Fruit fly (Drosophila melanogaster) whole organism, embryonic: ENCODE results near the gene CG32388.

Experiments
- Adf1 ChIP-seq: fragments of 200-800 bp; sonication (Bioruptor generic); IDR thresholded peaks from 2 replicates; pipeline ENCODE4 v1.3.6; 2022; ENCODE audit warnings: missing biosample characterization, missing genetic modification characterization
- Antp ChIP-seq: fragments of 200-800 bp; sonication (Bioruptor generic); optimal IDR thresholded peaks from 3 replicates; lab custom pipeline; 2016; ENCODE audit warnings: missing biosample characterization, missing genetic modification characterization
- CG11456 ChIP-seq: fragments of 200-800 bp; sonication (Bioruptor generic); IDR thresholded peaks from 3 replicates; pipeline ENCODE4 v1.3.6; 2022; ENCODE audit warnings: missing biosample characterization, missing genetic modification characterization
- CG12236 ChIP-seq: fragments of 200-800 bp; sonication (Bioruptor generic); optimal IDR thresholded peaks from 2 replicates; lab custom pipeline; 2016; ENCODE audit warnings: missing biosample characterization, missing genetic modification characterization
- CG14965 ChIP-seq: fragments of 200-800 bp; sonication (Bioruptor generic); optimal IDR thresholded peaks from 2 replicates; lab custom pipeline; 2016; ENCODE audit warnings: missing biosample characterization, missing genetic modification characterization, borderline replicate concordance
- CG15011 ChIP-seq: fragments of 200-800 bp; sonication (Bioruptor generic); optimal IDR thresholded peaks from 3 replicates; lab custom pipeline; 2018; ENCODE audit warnings: missing biosample characterization, mild to moderate bottlenecking, missing genetic modification characterization
- CG15514 ChIP-seq: fragments of 200-800 bp; sonication (Bioruptor generic); optimal IDR thresholded peaks from 3 replicates; lab custom pipeline; 2017; ENCODE audit warnings: missing biosample characterization, missing genetic modification characterization, mild to moderate bottlenecking, moderate library complexity, missing genetic modification reagents
- CG1603 ChIP-seq: fragments of 200-800 bp; sonication (Bioruptor generic); optimal IDR thresholded peaks from 2 replicates; lab custom pipeline; 2019; ENCODE audit warnings: missing biosample characterization, mild to moderate bottlenecking, missing genetic modification characterization, moderate library complexity
- CG1832 ChIP-seq: fragments of 200-800 bp; sonication (Bioruptor generic); optimal IDR thresholded peaks from 2 replicates; lab custom pipeline; 2017; ENCODE audit warnings: missing biosample characterization, mild to moderate bottlenecking, missing genetic modification characterization, inconsistent platforms
- CG2116 ChIP-seq: fragments of 200-800 bp; sonication (Bioruptor generic); optimal IDR thresholded peaks from 3 replicates; lab custom pipeline; 2018; ENCODE audit warnings: missing biosample characterization, mild to moderate bottlenecking, missing genetic modification characterization
- CG31388 ChIP-seq: fragments of 200-800 bp; sonication (Bioruptor generic); optimal IDR thresholded peaks from 2 replicates; lab custom pipeline; 2016; ENCODE audit warnings: missing biosample characterization, missing genetic modification characterization
- CG3726 ChIP-seq: fragments of 200-800 bp; sonication (Bioruptor generic); IDR thresholded peaks from 3 replicates; pipeline ENCODE4, ENCODE4 v1.3.6; 2022; ENCODE audit warnings: missing biosample characterization, missing genetic modification characterization
- CG4730 ChIP-seq: fragments of 200-800 bp; sonication (Bioruptor generic); IDR thresholded peaks from 2 replicates; pipeline ENCODE4 v1.3.6; 2022; ENCODE audit warnings: missing biosample characterization, missing genetic modification characterization
- CG4854 ChIP-seq: fragments of 200-800 bp; sonication (Bioruptor generic); optimal IDR thresholded peaks from 2 replicates; lab custom pipeline; 2016; ENCODE audit warnings: missing biosample characterization, missing genetic modification characterization, inconsistent platforms
- CG7786 ChIP-seq: fragments of 200-800 bp; sonication (Bioruptor generic); optimal IDR thresholded peaks from 2 replicates; lab custom pipeline; 2016; ENCODE audit warnings: missing biosample characterization, missing genetic modification characterization
- CG8765 ChIP-seq: fragments of 200-800 bp; sonication (Bioruptor generic); IDR thresholded peaks from 2 replicates; pipeline ENCODE4 v1.3.6; 2022; ENCODE audit warnings: missing biosample characterization, missing genetic modification characterization
- D19B ChIP-seq: fragments of 200-800 bp; sonication (Bioruptor generic); optimal IDR thresholded peaks from 2 replicates; lab custom pipeline; 2017; ENCODE audit warnings: missing biosample characterization, mild to moderate bottlenecking, missing genetic modification characterization
- HmgD ChIP-seq: fragments of 200-800 bp; sonication (Bioruptor generic); optimal IDR thresholded peaks from 3 replicates; lab custom pipeline; 2016; ENCODE audit warnings: missing biosample characterization, missing genetic modification characterization
- Hr3 ChIP-seq: fragments of 200-800 bp; sonication (Bioruptor generic); optimal IDR thresholded peaks from 3 replicates; lab custom pipeline; 2016; ENCODE audit warnings: missing biosample characterization, missing genetic modification characterization
- Lhr ChIP-seq: fragments of 200-800 bp; sonication (Bioruptor generic); optimal IDR thresholded peaks from 3 replicates; lab custom pipeline; 2017; ENCODE audit warnings: mild to moderate bottlenecking, missing biosample characterization, missing genetic modification reagents, missing genetic modification characterization
- Side ChIP-seq: fragments of 200-800 bp; sonication (Bioruptor generic); optimal IDR thresholded peaks from 2 replicates; lab custom pipeline; 2016; ENCODE audit warnings: missing biosample characterization, missing genetic modification characterization
- Sry-δ ChIP-seq: fragments of 200-800 bp; sonication (Bioruptor generic); optimal IDR thresholded peaks from 2 replicates; lab custom pipeline; 2016; ENCODE audit warnings: missing biosample characterization, missing genetic modification characterization
- Taf1 ChIP-seq: fragments of 200-800 bp; sonication (Bioruptor generic); IDR thresholded peaks from 2 replicates; pipeline ENCODE4 v1.3.6; 2022; ENCODE audit warnings: missing biosample characterization, missing genetic modification characterization
- ato ChIP-seq: fragments of 200-800 bp; sonication (Bioruptor generic); IDR thresholded peaks from 2 replicates; pipeline ENCODE4 v1.3.6; 2022; ENCODE audit warnings: missing biosample characterization, missing genetic modification characterization; ENCODE audit not compliant: partially characterized antibody
- bbx ChIP-seq: fragments of 200-800 bp; sonication (Bioruptor generic); IDR thresholded peaks from 2 replicates; pipeline ENCODE4 v1.3.6; 2022; ENCODE audit warnings: missing biosample characterization, missing genetic modification characterization; ENCODE audit not compliant: partially characterized antibody
- br ChIP-seq: fragments of >200 bp; optimal IDR thresholded peaks from 2 replicates; lab custom pipeline; 2017
- bsh ChIP-seq, 2 experiments: fragments of 200-800 bp; sonication (Bioruptor generic); optimal IDR thresholded peaks; 2 replicates each; lab custom pipeline; 2017 to 2018; ENCODE audit warnings: mild to moderate bottlenecking in 2 of 2, missing biosample characterization in 2 of 2, missing genetic modification characterization in 2 of 2, moderate library complexity in 1 of 2
- cas ChIP-seq: fragments of 200-800 bp; sonication (Bioruptor generic); IDR thresholded peaks from 2 replicates; pipeline ENCODE4 v1.3.6; 2022; ENCODE audit warnings: missing biosample characterization, missing genetic modification characterization
- crp ChIP-seq, 2 experiments: fragments of 200-800 bp; sonication (Bioruptor generic); optimal IDR thresholded peaks; 2 replicates in 1 of 2; 3 replicates in 1 of 2; lab custom pipeline; 2017; ENCODE audit warnings: missing biosample characterization in 2 of 2, missing genetic modification characterization in 2 of 2, mild to moderate bottlenecking in 1 of 2, moderate library complexity in 1 of 2
- dmrt99B ChIP-seq: fragments of 200-800 bp; sonication (Bioruptor generic); optimal IDR thresholded peaks from 2 replicates; lab custom pipeline; 2018; ENCODE audit warnings: missing biosample characterization, mild to moderate bottlenecking, missing genetic modification characterization, moderate library complexity
- fd64A ChIP-seq: fragments of 200-800 bp; sonication (Bioruptor generic); optimal IDR thresholded peaks from 3 replicates; lab custom pipeline; 2018; ENCODE audit warnings: missing biosample characterization, mild to moderate bottlenecking, missing genetic modification characterization
- hbn ChIP-seq: fragments of 200-800 bp; sonication (Bioruptor generic); IDR thresholded peaks from 2 replicates; pipeline ENCODE4 v1.3.6; 2022; ENCODE audit warnings: missing biosample characterization, missing genetic modification characterization; ENCODE audit not compliant: partially characterized antibody
- kah ChIP-seq: fragments of 200-800 bp; sonication (Bioruptor generic); optimal IDR thresholded peaks from 2 replicates; lab custom pipeline; 2018; ENCODE audit warnings: missing biosample characterization, mild to moderate bottlenecking, missing genetic modification characterization
- lbe ChIP-seq: fragments of 200-800 bp; sonication (Bioruptor generic); optimal IDR thresholded peaks from 2 replicates; lab custom pipeline; 2016; ENCODE audit warnings: missing biosample characterization, mild to moderate bottlenecking, missing genetic modification characterization
- lola ChIP-seq, 3 experiments: fragments of >200 bp in 2 of 3; fragments of 200-800 bp in 1 of 3; sonication (Bioruptor generic) in 1 of 3; optimal IDR thresholded peaks; 2 replicates each; lab custom pipeline; 2017 to 2019; ENCODE audit warnings: missing biosample characterization in 3 of 3, missing genetic modification characterization in 3 of 3, mild to moderate bottlenecking in 1 of 3, moderate library complexity in 1 of 3
- nmo ChIP-seq: fragments of 200-800 bp; sonication (Bioruptor generic); optimal IDR thresholded peaks from 2 replicates; lab custom pipeline; 2018; ENCODE audit warnings: missing biosample characterization, mild to moderate bottlenecking, missing genetic modification characterization, moderate library complexity
- pnt ChIP-seq: fragments of 200-800 bp; sonication (Bioruptor generic); optimal IDR thresholded peaks from 3 replicates; lab custom pipeline; 2016; ENCODE audit warnings: missing biosample characterization, missing genetic modification characterization
- pum ChIP-seq: fragments of 200-800 bp; sonication (Bioruptor generic); optimal IDR thresholded peaks from 2 replicates; lab custom pipeline; 2016; ENCODE audit warnings: missing biosample characterization, missing genetic modification characterization
- rib ChIP-seq: fragments of 200-800 bp; sonication (Bioruptor generic); IDR thresholded peaks from 2 replicates; pipeline ENCODE4 v1.3.6; 2022; ENCODE audit warnings: missing biosample characterization, missing genetic modification characterization
- row ChIP-seq: fragments of 200-800 bp; sonication (Bioruptor generic); IDR thresholded peaks from 3 replicates; pipeline ENCODE4 v1.3.6; 2022; ENCODE audit warnings: missing biosample characterization, missing genetic modification characterization
- sd ChIP-seq: fragments of 200-800 bp; sonication (Bioruptor generic); optimal IDR thresholded peaks from 3 replicates; lab custom pipeline; 2018; ENCODE audit warnings: missing biosample characterization, mild to moderate bottlenecking, missing genetic modification characterization, moderate library complexity
- slou ChIP-seq: fragments of 200-800 bp; sonication (Bioruptor generic); optimal IDR thresholded peaks from 3 replicates; lab custom pipeline; 2016; ENCODE audit warnings: missing biosample characterization, missing genetic modification characterization
- unpg ChIP-seq: fragments of 200-800 bp; sonication (Bioruptor generic); optimal IDR thresholded peaks from 3 replicates; lab custom pipeline; 2018; ENCODE audit warnings: missing biosample characterization, mild to moderate bottlenecking, missing genetic modification characterization, moderate library complexity
- wek ChIP-seq: fragments of 200-800 bp; sonication (Bioruptor generic); optimal IDR thresholded peaks from 3 replicates; lab custom pipeline; 2018; ENCODE audit warnings: missing biosample characterization, mild to moderate bottlenecking, missing genetic modification characterization, moderate library complexity
- z ChIP-seq: fragments of 200-800 bp; sonication (Bioruptor generic); IDR thresholded peaks from 3 replicates; pipeline ENCODE4 v1.3.6; 2022; ENCODE audit warnings: missing biosample characterization, missing genetic modification characterization
- zen2 ChIP-seq: fragments of 200-800 bp; sonication (Bioruptor generic); IDR thresholded peaks from 3 replicates; pipeline ENCODE4 v1.3.6; 2022; ENCODE audit warnings: missing biosample characterization, missing genetic modification characterization; ENCODE audit not compliant: partially characterized antibody
- zf30C ChIP-seq: fragments of 200-800 bp; sonication (Bioruptor generic); optimal IDR thresholded peaks from 3 replicates; lab custom pipeline; 2018; ENCODE audit warnings: missing biosample characterization, mild to moderate bottlenecking, missing genetic modification characterization

The CG32388 gene

dm6 chr3L:6955254-6956229, 28.8 kb downstream of the CG32388 start, which contains the start of the genes CG10077 and CG9948 (continued):
- TF ChIP-seq Hr3 (GFP tag; lab: Kevin White, UChicago) (peak; percentile 89), CG14965 (GFP tag; lab: Kevin White, UChicago) (no peak), cas (no peak), CG15514 (GFP tag; lab: Kevin White, UChicago) (peak; percentile 77), CG31388 (GFP tag; lab: Kevin White, UChicago) (peak; percentile 63), CG2116 (peak; percentile 78), hbn (peak; percentile 71), Taf1 (GFP tag; lab: Robert Waterston, UW) (peak; percentile 85), lola (GFP tag; optimal IDR thresholded peaks at IDR 0.05; lab: Kevin White, UChicago) (peak in 1 of 3 experiments; percentile 87), Lhr (peak; percentile 10), zen2 (GFP tag; lab: Robert Waterston, UW) (no peak; the same call in 2 of the 3 replicates), dmrt99B (tag; lab: Kevin White, UChicago) (peak; percentile 91), sd (tag; lab: Kevin White, UChicago) (peak; percentile 98), bsh (GFP tag; optimal IDR thresholded peaks at IDR 0.05; lab: Kevin White, UChicago) (peak; percentile 73 to 94), HmgD (GFP tag; lab: Kevin White, UChicago) (no peak), nmo (GFP tag; lab: Kevin White, UChicago) (peak; percentile 91), ato (peak; percentile 76), CG11456 (GFP tag; lab: Robert Waterston, UW) (peak; percentile 89), lbe (GFP tag; lab: Kevin White, UChicago) (peak; percentile 89), CG4730 (peak; percentile 83), bbx (GFP tag; lab: Robert Waterston, UW) (peak; percentile 76), crp (GFP tag; optimal IDR thresholded peaks at IDR 0.05; lab: Kevin White, UChicago) (peak in 1 of 2 experiments; percentile 50), unpg (peak; percentile 93), Adf1 (GFP tag; lab: Robert Waterston, UW) (peak; percentile 47), br (lab: Kevin White, UChicago) (no peak), rib (GFP tag; lab: Robert Waterston, UW) (peak; percentile 62), fd64A (peak; percentile 51), Antp (GFP tag; lab: Kevin White, UChicago) (peak; percentile 15), CG3726 (GFP tag; lab: Robert Waterston, UW) (peak; percentile 60; the same call in 1 of the 3 replicates), Sry-δ (GFP tag; lab: Kevin White, UChicago) (peak; percentile 80), CG4854 (peak; percentile 69), Side (GFP tag; lab: Kevin White, UChicago) (peak; percentile 38), pnt (GFP tag; lab: Kevin White, UChicago) (peak; percentile 36), CG12236 (GFP tag; lab: Kevin White, UChicago) (peak; percentile 33), CG1603 (tag; lab: Kevin White, UChicago) (peak; percentile 90), z (GFP tag; lab: Robert Waterston, UW) (no peak), kah (GFP tag; lab: Kevin White, UChicago) (peak; percentile 81), wek (GFP tag; lab: Kevin White, UChicago) (peak; percentile 59), zf30C (no peak), D19B (GFP tag; lab: Kevin White, UChicago) (peak; percentile 78), CG8765 (GFP tag; lab: Robert Waterston, UW) (peak; percentile 79), pum (peak; percentile 66), CG7786 (GFP tag; lab: Kevin White, UChicago) (peak; percentile 6), CG15011 (GFP tag; lab: Kevin White, UChicago) (peak; percentile 72), row (peak; percentile 99), slou (GFP tag; lab: Kevin White, UChicago) (peak; percentile 37), CG1832 (GFP tag; lab: Kevin White, UChicago) (no peak)
